Worm (Caenorhabditis elegans) whole organism, early embryonic: ENCODE data around the gene sox-4.

Experiments used
- B0310.2 ChIP-seq: sonication (generic microtip); optimal IDR thresholded peaks from 2 replicates; lab custom pipeline; 2016; ENCODE audit warnings: mild to moderate bottlenecking, missing genetic modification characterization, missing compliant biosample characterization
- aly-1 ChIP-seq: sonication (generic microtip); optimal IDR thresholded peaks from 2 replicates; lab custom pipeline; 2016; ENCODE audit warnings: missing genetic modification characterization, missing compliant biosample characterization
- ama-1 ChIP-seq: fragments of 150-350 bp; optimal IDR thresholded peaks from 2 replicates; lab custom pipeline; 2014
- ceh-13 ChIP-seq: fragments of 200-800 bp; sonication (Bioruptor generic); optimal IDR thresholded peaks from 2 replicates; lab custom pipeline; 2018; ENCODE audit warnings: mild to moderate bottlenecking, missing genetic modification characterization, missing compliant biosample characterization
- flt-1 ChIP-seq: fragments of 200-800 bp; sonication (Bioruptor generic); IDR thresholded peaks from 2 replicates; pipeline ENCODE4 v1.3.6; 2022; ENCODE audit warnings: missing genetic modification characterization, missing compliant biosample characterization
- hmg-4 ChIP-seq: fragments of 200-800 bp; sonication (Bioruptor generic); optimal IDR thresholded peaks from 2 replicates; lab custom pipeline; 2018; ENCODE audit warnings: mild to moderate bottlenecking, missing genetic modification characterization, missing compliant biosample characterization
- pes-1 ChIP-seq: fragments of 200-800 bp; sonication (Bioruptor generic); IDR thresholded peaks from 2 replicates; pipeline ENCODE4 v1.3.6; 2022; ENCODE audit warnings: missing genetic modification reagents, missing genetic modification characterization, missing compliant biosample characterization
- scrt-1 ChIP-seq: fragments of 200-800 bp; sonication (Bioruptor generic); IDR thresholded peaks from 2 replicates; pipeline ENCODE4 v1.3.6; 2022; ENCODE audit warnings: missing genetic modification characterization, missing compliant biosample characterization
- tbx-11 ChIP-seq: fragments of 200-800 bp; sonication (Bioruptor generic); IDR thresholded peaks from 2 replicates; pipeline ENCODE4 v1.3.6; 2022; ENCODE audit warnings: missing genetic modification characterization, missing compliant biosample characterization
- tbx-37 ChIP-seq: fragments of 200-800 bp; sonication (Bioruptor generic); conservative IDR thresholded peaks from 2 replicates; pipeline ENCODE4 v1.3.6; 2022; ENCODE audit warnings: missing genetic modification reagents, missing genetic modification characterization, missing compliant biosample characterization
- tra-4 ChIP-seq: sonication (generic microtip); optimal IDR thresholded peaks from 2 replicates; lab custom pipeline; 2017; ENCODE audit warnings: missing genetic modification characterization, missing compliant biosample characterization

DNA sequence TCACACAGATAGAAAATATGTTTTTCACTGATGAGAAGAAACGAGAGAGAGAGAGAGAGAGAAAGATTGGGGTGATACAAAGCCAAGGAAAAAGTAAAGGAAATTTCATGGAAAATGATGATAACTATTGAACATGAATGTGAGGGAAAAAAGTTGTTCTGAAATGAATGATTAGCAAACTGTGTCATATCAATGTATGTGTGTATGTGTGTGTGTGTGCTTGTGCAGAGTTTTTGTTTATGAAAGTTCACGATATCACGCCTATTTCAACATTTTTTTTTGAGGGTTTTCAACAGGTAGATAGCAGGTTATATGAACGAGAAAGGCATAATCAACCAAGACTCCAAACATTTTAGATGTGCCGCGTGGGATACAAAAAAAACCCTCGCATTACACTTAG is 2.2 kb downstream of the sox-4 start:
- TF ChIP-seq aly-1 (tag; lab: Kevin White, UChicago): no peak
- no peak for TF ChIP-seq ama-1 (lab: Kevin White, UChicago)
- no peak for TF ChIP-seq tbx-37 (GFP tag; lab: Robert Waterston, UW)
- no peak for TF ChIP-seq ceh-13 (GFP tag; lab: Kevin White, UChicago)
- no peak for TF ChIP-seq tra-4 (tag; lab: Kevin White, UChicago)
- no peak for TF ChIP-seq flt-1 (GFP tag; lab: Robert Waterston, UW)
- TF ChIP-seq hmg-4 (GFP tag; lab: Kevin White, UChicago): no peak
- no peak for TF ChIP-seq pes-1
- no peak for TF ChIP-seq B0310.2 (tag; lab: Kevin White, UChicago)
- no peak for TF ChIP-seq scrt-1 (GFP tag; lab: Robert Waterston, UW)
- TF ChIP-seq tbx-11 (GFP tag; lab: Robert Waterston, UW): no peak
